Worm (Caenorhabditis elegans): ENCODE data around the gene par-2.
A peak's percentile ranks its signal among the peaks of the same experiment; 100 is the strongest.

Gene par-2

ce11 chrIII:1135925-1136324 is 54.7 kb downstream of the par-2 start, which contains the start of gene lgc-46:
Gene lgc-46 (minus strand): TSS chrIII:1136025.
- no peak for TF ChIP-seq unc-130 (GFP tag; optimal IDR thresholded peaks at IDR 0.05)
- no peak for TF ChIP-seq zag-1 (tag; optimal IDR thresholded peaks at IDR 0.05)
- TF ChIP-seq nhr-42 (GFP tag; IDR thresholded peaks at IDR 0.05) = no peak

- TF ChIP-seq ctbp-1 (GFP tag; IDR thresholded peaks at IDR 0.05) = 0 out of 2 replicates have a peak, but pooled peaks have one; percentile 29
- peak; percentile 59 for TF ChIP-seq set-16 (GFP tag; IDR thresholded peaks at IDR 0.05)
- peak; percentile 51 for TF ChIP-seq mep-1 (tag; optimal IDR thresholded peaks at IDR 0.05)
- no peak for TF ChIP-seq ama-1 (optimal IDR thresholded peaks at IDR 0.05)
- no peak for TF ChIP-seq lir-3 (tag; optimal IDR thresholded peaks at IDR 0.05)
- TF ChIP-seq rbr-2 (tag; optimal IDR thresholded peaks at IDR 0.05) = peak; percentile 22
- TF ChIP-seq nhr-102 (tag; optimal IDR thresholded peaks at IDR 0.05) = no peak
Observed at ce11 chrIII:1136827-1137378, 55.7 kb downstream of the par-2 start.

DNA sequence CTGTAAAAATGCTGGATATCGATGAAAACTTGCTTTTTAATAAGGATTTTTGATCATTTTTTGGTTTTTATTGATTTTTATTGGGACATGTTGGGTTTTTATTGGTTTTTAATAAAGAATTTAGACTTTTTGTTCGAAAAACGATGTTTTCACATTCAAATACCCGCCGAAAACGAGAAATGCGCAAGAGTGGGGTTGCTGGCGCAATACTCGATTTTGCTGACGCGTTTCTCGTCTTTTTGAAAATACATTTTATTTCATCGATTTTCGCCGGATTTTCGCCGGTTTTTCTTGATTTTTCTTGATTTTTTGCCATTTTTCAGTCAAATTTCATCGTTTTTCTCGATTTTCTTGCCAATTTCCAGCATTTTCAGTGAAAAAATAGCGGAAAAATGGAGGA is 61.6 kb downstream of the par-2 start, which contains the start of gene smr-1:
Gene smr-1, plus strand, starts transcription at position 375 of the 400 bp plus-strand sequence.
- TF ChIP-seq ZK546.5 (tag; optimal IDR thresholded peaks at IDR 0.05) (no peak), skn-1 (tag; optimal IDR thresholded peaks at IDR 0.05) (no peak), dmd-8 (GFP tag; IDR thresholded peaks at IDR 0.05) (no peak), duxl-1 (tag; optimal IDR thresholded peaks at IDR 0.05; ENCODE audit: poor library complexity) (no peak), lsy-2 (tag; optimal IDR thresholded peaks at IDR 0.05) (peak; percentile 62 to 90), nhr-48 (tag; optimal IDR thresholded peaks at IDR 0.05) (peak; percentile 14), F10B5.3 (tag; optimal IDR thresholded peaks at IDR 0.05) (no peak), lin-39 (tag; optimal IDR thresholded peaks at IDR 0.05) (no peak), attf-4 (tag; optimal IDR thresholded peaks at IDR 0.05) (no peak), zip-11 (GFP tag; IDR thresholded peaks at IDR 0.05) (no peak), lin-13 (GFP tag; optimal IDR thresholded peaks at IDR 0.05) (peak; percentile 90), egl-43 (GFP tag; IDR thresholded peaks at IDR 0.05) (0 out of 2 replicates have a peak, but pooled peaks have one; percentile 51), ceh-28 (tag; optimal IDR thresholded peaks at IDR 0.05) (no peak), T20F7.1 (GFP tag; optimal IDR thresholded peaks at IDR 0.05) (no peak), nhr-6 (tag; optimal IDR thresholded peaks at IDR 0.05) (peak; percentile 33), cey-2 (tag; optimal IDR thresholded peaks at IDR 0.05; ENCODE audit: borderline replicate concordance, insufficient read depth) (no peak), R02D3.7 (tag; optimal IDR thresholded peaks at IDR 0.05) (no peak), ces-1 (GFP tag; optimal IDR thresholded peaks at IDR 0.05) (no peak), lin-38 (GFP tag; IDR thresholded peaks at IDR 0.05) (peak; percentile 91), madf-9 (GFP tag; conservative IDR thresholded peaks at IDR 0.05) (0 out of 2 replicates have a peak, but pooled peaks have one; percentile 10), F37D6.2 (tag; optimal IDR thresholded peaks at IDR 0.05) (peak; percentile 58), daf-12 (tag; optimal IDR thresholded peaks at IDR 0.05) (no peak), hlh-30 (tag; optimal IDR thresholded peaks at IDR 0.05; ENCODE audit: insufficient read depth) (peak; percentile 29), ceh-20 (GFP tag; IDR thresholded peaks at IDR 0.05) (peak; percentile 67; the same call in 1 of the 2 replicates), D1046.2 (GFP tag; IDR thresholded peaks at IDR 0.05) (peak; percentile 75; the same call in 1 of the 2 replicates), unc-39 (tag; optimal IDR thresholded peaks at IDR 0.05) (no peak), Y5F2A.4 (GFP tag; optimal IDR thresholded peaks at IDR 0.05) (no peak), rbr-2 (tag; optimal IDR thresholded peaks at IDR 0.05) (peak; percentile 56), nhr-76 (tag; optimal IDR thresholded peaks at IDR 0.05) (no peak), nhr-25 (tag; optimal IDR thresholded peaks at IDR 0.05; ENCODE audit: borderline replicate concordance, insufficient read depth) (no peak), ZK337.2 (GFP tag; IDR thresholded peaks at IDR 0.05) (no peak), nhr-237 (tag; optimal IDR thresholded peaks at IDR 0.05) (no peak), snpc-4 (tag; optimal IDR thresholded peaks at IDR 0.05) (no peak), ama-1 (optimal IDR thresholded peaks at IDR 0.05) (peak; percentile 58), F44E2.7 (GFP tag; IDR thresholded peaks at IDR 0.05) (no peak), fos-1 (tag; optimal IDR thresholded peaks at IDR 0.05) (no peak), nhr-42 (GFP tag; IDR thresholded peaks at IDR 0.05) (peak; percentile 73), zip-2 (tag; optimal IDR thresholded peaks at IDR 0.05) (peak; percentile 29), ceh-82 (tag; optimal IDR thresholded peaks at IDR 0.05) (no peak), aly-2 (tag; optimal IDR thresholded peaks at IDR 0.05) (no peak), mep-1 (tag; optimal IDR thresholded peaks at IDR 0.05) (peak; percentile 84), egl-27 (tag; optimal IDR thresholded peaks at IDR 0.05) (no peak)
